Fruit fly (Drosophila melanogaster): ENCODE measurements around the gene Cpr64Ac.

DNA sequence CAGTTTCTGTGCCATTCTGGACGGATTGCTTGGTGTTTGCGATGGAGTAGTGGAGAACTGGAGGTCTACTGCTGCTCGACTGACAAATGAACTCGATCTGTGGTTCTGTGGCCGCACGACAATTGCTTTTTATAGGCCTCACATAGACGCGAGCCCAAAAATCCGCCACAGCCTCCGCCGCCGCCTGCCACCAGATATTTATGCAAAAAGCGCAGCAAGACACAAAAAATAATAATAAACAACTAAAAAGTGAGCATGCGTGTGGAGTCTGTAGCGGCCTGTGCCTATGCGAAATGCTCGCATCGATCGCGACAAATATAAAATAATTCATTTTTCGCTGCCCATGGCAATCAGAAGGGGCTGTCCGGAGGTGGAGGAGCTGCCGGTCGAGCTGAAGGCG is 3.6 kb downstream of the Cpr64Ac start, which contains the start of gene Cpr64Aa:
- TF ChIP-seq esn (GFP tag; optimal IDR thresholded peaks at IDR 0.05) (no peak), CG8632 (GFP tag; optimal IDR thresholded peaks at IDR 0.05) (no peak)
